Fruit fly (Drosophila melanogaster): ENCODE results near the gene frtz.

DNA sequence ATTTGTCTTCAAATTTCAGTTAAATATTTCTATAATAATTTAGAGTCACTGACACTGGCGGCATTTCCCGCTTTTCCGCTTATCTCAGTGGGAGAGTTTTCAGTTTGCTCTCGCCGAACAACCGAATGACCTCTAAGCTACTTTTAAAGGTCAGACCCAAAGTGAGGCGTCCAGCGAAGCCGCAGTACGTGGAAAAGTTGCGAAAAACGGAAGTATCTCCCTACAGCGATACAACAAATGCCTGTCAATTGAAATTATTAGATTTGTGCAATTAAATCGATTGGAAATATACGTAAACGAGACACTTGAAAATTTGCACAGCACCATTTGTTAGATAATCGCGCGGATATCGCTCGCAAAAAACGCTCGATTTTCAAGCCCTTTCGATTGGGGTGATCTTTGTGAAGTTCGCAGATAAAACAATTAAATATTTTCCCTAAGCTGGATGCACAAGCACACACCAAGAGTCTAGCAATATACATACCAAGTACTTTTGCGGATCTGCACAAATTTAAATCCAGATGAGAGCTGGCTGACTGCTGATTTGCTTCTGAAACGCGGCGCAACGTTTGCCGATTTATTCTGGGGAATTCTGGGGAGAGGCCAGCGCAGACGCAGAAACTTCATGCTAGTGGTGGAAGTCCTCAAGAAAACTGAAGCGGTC, 11.6 kb upstream of the frtz start:
- TF ChIP-seq CG8478 (optimal IDR thresholded peaks at IDR 0.05) = no peak
- no peak for TF ChIP-seq CTCF (optimal IDR thresholded peaks at IDR 0.05)

All from S2 (cell line).